Fruit fly (Drosophila melanogaster): ENCODE measurements around the gene Rop.

dm6 chr3L:4160926-4161325, 22.1 kb upstream of the Rop start, which contains the start of gene nab:
- TF ChIP-seq CTCF (optimal IDR thresholded peaks at IDR 0.05) (no peak), CG8478 (optimal IDR thresholded peaks at IDR 0.05) (no peak)
